Worm (Caenorhabditis elegans) whole organism, L4 larva: Measurements from ENCODE around the gene oef-1.

Source experiments
- F26F4.8 ChIP-seq: fragments of 200-800 bp; sonication (Bioruptor generic); conservative IDR thresholded peaks from 2 replicates; pipeline ENCODE4 v1.3.6; 2022; ENCODE audit warnings: missing genetic modification characterization, missing compliant biosample characterization
- F49E8.2 ChIP-seq: sonication (generic microtip); optimal IDR thresholded peaks from 2 replicates; lab custom pipeline; 2016; ENCODE audit warnings: missing compliant biosample characterization, mild to moderate bottlenecking, missing genetic modification characterization, borderline replicate concordance
- Y5F2A.4 ChIP-seq: fragments of 200-800 bp; sonication (Bioruptor generic); optimal IDR thresholded peaks from 2 replicates; lab custom pipeline; 2018; ENCODE audit warnings: mild to moderate bottlenecking, missing genetic modification characterization, missing compliant biosample characterization
- aly-2 ChIP-seq: sonication (generic microtip); optimal IDR thresholded peaks from 2 replicates; lab custom pipeline; 2018; ENCODE audit warnings: missing biosample characterization, missing genetic modification characterization
- cey-2 ChIP-seq: sonication (generic microtip); optimal IDR thresholded peaks from 3 replicates; lab custom pipeline; 2017; ENCODE audit warnings: missing genetic modification characterization, mild to moderate bottlenecking, missing compliant biosample characterization, antibody characterized with exemption, borderline replicate concordance; ENCODE audit not compliant: insufficient read depth
- daf-12 ChIP-seq: fragments of 150-350 bp; optimal IDR thresholded peaks from 2 replicates; lab custom pipeline; 2014; ENCODE audit warnings: missing biosample characterization, missing genetic modification reagents, missing genetic modification characterization
- fos-1 ChIP-seq: fragments of 150-350 bp; optimal IDR thresholded peaks from 2 replicates; lab custom pipeline; 2014; ENCODE audit warnings: missing biosample characterization, missing genetic modification characterization
- nhr-237 ChIP-seq: sonication (generic microtip); optimal IDR thresholded peaks from 2 replicates; lab custom pipeline; 2017; ENCODE audit warnings: missing biosample characterization, missing genetic modification characterization
- skn-1 ChIP-seq: fragments of 150-350 bp; optimal IDR thresholded peaks from 2 replicates; lab custom pipeline; 2014; ENCODE audit warnings: missing biosample characterization, missing genetic modification characterization
- spr-1 ChIP-seq: sonication (generic microtip); optimal IDR thresholded peaks from 2 replicates; lab custom pipeline; 2016; ENCODE audit warnings: mild to moderate bottlenecking, missing genetic modification characterization, missing compliant biosample characterization
- unc-130 ChIP-seq: sonication (generic microtip); optimal IDR thresholded peaks from 2 replicates; lab custom pipeline; 2016; ENCODE audit warnings: missing genetic modification reagents, missing genetic modification characterization, missing compliant biosample characterization

DNA sequence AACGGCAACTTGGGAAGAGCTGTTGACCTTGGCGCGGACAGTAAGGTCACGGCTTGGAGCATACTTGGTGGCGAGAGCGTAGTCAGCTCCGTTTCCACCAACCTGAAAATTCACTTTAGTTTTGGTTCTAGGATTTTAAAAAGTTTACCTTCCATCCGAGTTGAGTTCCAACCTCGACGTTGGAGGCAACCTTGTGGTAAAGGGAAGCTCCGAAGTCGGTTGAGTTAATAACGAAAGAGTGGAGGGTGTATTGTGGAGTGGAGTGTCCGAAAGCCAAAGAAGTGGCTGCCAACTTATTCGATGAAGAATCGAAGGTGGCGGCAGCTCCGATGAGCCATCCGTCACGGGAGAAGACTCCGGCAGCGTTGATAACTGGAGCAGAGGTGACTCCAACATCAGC lies 41.5 kb upstream of the oef-1 start:
- TF ChIP-seq nhr-237 (tag; lab: Kevin White, UChicago) = no peak
- TF ChIP-seq skn-1 (tag; lab: Kevin White, UChicago) = no peak
- no peak for TF ChIP-seq F49E8.2 (tag; lab: Kevin White, UChicago)
- TF ChIP-seq unc-130 (GFP tag; lab: Kevin White, UChicago) = no peak
- TF ChIP-seq daf-12 = no peak
- no peak for TF ChIP-seq F26F4.8 (GFP tag; lab: Robert Waterston, UW)
- no peak for TF ChIP-seq aly-2 (tag; lab: Kevin White, UChicago)
- TF ChIP-seq fos-1 = no peak
- TF ChIP-seq cey-2 = no peak
- no peak for TF ChIP-seq spr-1
- TF ChIP-seq Y5F2A.4 (GFP tag; lab: Kevin White, UChicago) = no peak
